Worm (Caenorhabditis elegans) whole organism, L1 larva: Measurements from ENCODE around the gene C29E4.12.
A peak's percentile ranks its signal among the peaks of the same experiment; 100 is the strongest.
"Not testable (repeated sequence)": the region's sequence is repeated elsewhere in the genome, so short reads cannot be mapped to it uniquely, and the experiment has no call there.

Experiments
- blmp-1 ChIP-seq: fragments of 150-350 bp; optimal IDR thresholded peaks from 2 replicates; lab custom pipeline; 2014; ENCODE audit warnings: missing biosample characterization, missing genetic modification characterization
- dpl-1 ChIP-seq, 3 experiments: fragments of 150-350 bp in 2 of 3; sonication (generic microtip) in 1 of 3; optimal IDR thresholded peaks; 2 replicates each; lab custom pipeline; 2014 to 2017; ENCODE audit warnings: missing biosample characterization in 3 of 3, missing genetic modification characterization in 3 of 3, missing genetic modification reagents in 3 of 3
- dsc-1 ChIP-seq: sonication (generic microtip); optimal IDR thresholded peaks from 2 replicates; lab custom pipeline; 2016; ENCODE audit warnings: mild to moderate bottlenecking, missing genetic modification characterization, missing compliant biosample characterization
- efl-1 ChIP-seq, 4 experiments: fragments of 150-350 bp; optimal IDR thresholded peaks in 3 of 4; peaks in 1 of 4; 1 replicate in 1 of 4; 2 replicates in 3 of 4; lab custom pipeline; 2014; ENCODE audit warnings: missing biosample characterization in 2 of 4, missing genetic modification characterization in 2 of 4, missing genetic modification reagents in 2 of 4
- efl-3 ChIP-seq: fragments of 200-800 bp; sonication (Bioruptor generic); optimal IDR thresholded peaks from 2 replicates; lab custom pipeline; 2018; ENCODE audit warnings: mild to moderate bottlenecking, missing genetic modification characterization, missing compliant biosample characterization
- elt-2 ChIP-seq: sonication (generic microtip); optimal IDR thresholded peaks from 2 replicates; lab custom pipeline; 2016; ENCODE audit warnings: missing genetic modification characterization, mild to moderate bottlenecking, inconsistent platforms, missing compliant biosample characterization, missing genetic modification reagents
- fkh-10 ChIP-seq: sonication (generic microtip); optimal IDR thresholded peaks from 2 replicates; lab custom pipeline; 2017; ENCODE audit warnings: missing biosample characterization, missing genetic modification reagents, missing genetic modification characterization
- grh-1 ChIP-seq: fragments of 200-800 bp; sonication (Bioruptor generic); IDR thresholded peaks from 2 replicates; pipeline ENCODE4 v1.3.6; 2022; ENCODE audit warnings: missing genetic modification reagents, missing genetic modification characterization, missing compliant biosample characterization
- isw-1 ChIP-seq: fragments of 200-800 bp; sonication (Bioruptor generic); IDR thresholded peaks from 2 replicates; pipeline ENCODE4 v1.3.6; 2022; ENCODE audit warnings: missing genetic modification characterization, missing compliant biosample characterization
- lin-35 ChIP-seq, 2 experiments: fragments of 150-350 bp; optimal IDR thresholded peaks; 2 replicates each; lab custom pipeline; 2014; ENCODE audit warnings: missing biosample characterization in 2 of 2, missing genetic modification characterization in 2 of 2, missing genetic modification reagents in 2 of 2
- lsy-2 ChIP-seq, 2 experiments: fragments of 150-350 bp; optimal IDR thresholded peaks; 2 replicates each; lab custom pipeline; 2014; ENCODE audit warnings: missing biosample characterization in 2 of 2, missing genetic modification characterization in 2 of 2
- mdl-1 ChIP-seq, 2 experiments: fragments of 150-350 bp; optimal IDR thresholded peaks; 2 replicates each; lab custom pipeline; 2014 to 2017; ENCODE audit warnings: missing biosample characterization in 2 of 2, missing genetic modification characterization in 2 of 2, inconsistent platforms in 1 of 2
- mep-1 ChIP-seq: fragments of 150-350 bp; optimal IDR thresholded peaks from 2 replicates; lab custom pipeline; 2014; ENCODE audit warnings: missing biosample characterization, missing genetic modification characterization
- nhr-19 ChIP-seq: fragments of 200-800 bp; sonication (Bioruptor generic); conservative IDR thresholded peaks from 2 replicates; pipeline ENCODE4 v1.3.6; 2022; ENCODE audit warnings: missing genetic modification characterization, missing compliant biosample characterization
- nhr-71 ChIP-seq: sonication (generic microtip); optimal IDR thresholded peaks from 2 replicates; lab custom pipeline; 2016; ENCODE audit warnings: mild to moderate bottlenecking, missing genetic modification characterization, moderate library complexity, missing compliant biosample characterization
- nhr-76 ChIP-seq: sonication (generic microtip); optimal IDR thresholded peaks from 2 replicates; lab custom pipeline; 2017; ENCODE audit warnings: missing biosample characterization, missing genetic modification characterization
- nhr-77 ChIP-seq: fragments of 150-350 bp; optimal IDR thresholded peaks from 2 replicates; lab custom pipeline; 2014; ENCODE audit warnings: missing biosample characterization, missing genetic modification characterization
- pag-3 ChIP-seq: sonication (generic microtip); optimal IDR thresholded peaks from 2 replicates; lab custom pipeline; 2017; ENCODE audit warnings: missing genetic modification characterization, mild to moderate bottlenecking, missing compliant biosample characterization, antibody characterized with exemption, borderline replicate concordance; ENCODE audit not compliant: insufficient read depth
- skn-1 ChIP-seq: fragments of 150-350 bp; optimal IDR thresholded peaks from 2 replicates; lab custom pipeline; 2014; ENCODE audit warnings: missing biosample characterization, missing genetic modification characterization
- snu-23 ChIP-seq: sonication (generic microtip); optimal IDR thresholded peaks from 2 replicates; lab custom pipeline; 2016; ENCODE audit warnings: missing genetic modification characterization, missing compliant biosample characterization
- sox-4 ChIP-seq: sonication (generic microtip); optimal IDR thresholded peaks from 2 replicates; lab custom pipeline; 2016; ENCODE audit warnings: missing genetic modification characterization, missing compliant biosample characterization
- swsn-7 ChIP-seq: sonication (generic microtip); optimal IDR thresholded peaks from 2 replicates; lab custom pipeline; 2016; ENCODE audit warnings: missing genetic modification characterization, missing compliant biosample characterization
- tbx-2 ChIP-seq: sonication (generic microtip); optimal IDR thresholded peaks from 2 replicates; lab custom pipeline; 2016; ENCODE audit warnings: missing genetic modification characterization, missing compliant biosample characterization
- tlp-1 ChIP-seq: fragments of 150-350 bp; optimal IDR thresholded peaks from 2 replicates; lab custom pipeline; 2014; ENCODE audit warnings: missing biosample characterization, missing genetic modification characterization
- xbp-1 ChIP-seq: sonication (generic microtip); optimal IDR thresholded peaks from 2 replicates; lab custom pipeline; 2016; ENCODE audit warnings: missing genetic modification characterization, missing compliant biosample characterization

The C29E4.12 gene

DNA sequence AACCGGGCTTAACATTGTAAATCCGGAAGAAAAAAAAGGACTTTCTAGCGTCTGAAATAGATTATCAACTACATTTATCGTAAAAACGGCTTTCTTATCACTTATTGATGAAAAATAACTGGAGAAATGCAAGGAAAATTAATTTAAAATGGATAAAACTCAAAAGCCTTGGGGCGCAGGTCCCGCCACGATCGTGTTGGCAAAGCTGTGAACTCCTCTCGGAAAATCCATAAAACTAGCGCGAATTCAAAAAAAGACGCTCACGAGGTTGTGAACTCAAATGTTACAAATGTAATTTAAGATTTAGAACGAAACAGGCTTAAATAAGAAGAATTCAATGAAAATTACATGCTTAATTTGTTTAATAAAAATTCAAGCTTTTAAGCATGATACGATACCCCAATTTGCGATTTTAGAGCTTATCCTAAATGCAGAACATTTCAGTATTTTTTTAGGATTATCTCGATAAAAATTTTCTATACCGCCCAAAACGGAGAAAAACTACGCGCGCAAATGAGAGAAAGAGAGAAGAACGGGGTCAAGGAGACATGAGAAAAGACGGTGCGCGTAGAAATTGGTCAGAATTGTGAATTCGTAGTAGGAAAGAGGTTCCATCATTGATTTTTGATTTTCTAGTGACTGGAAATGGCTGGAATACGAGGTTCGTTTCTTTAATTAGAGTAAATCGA lies 11.3 kb downstream of the C29E4.12 start, which contains the start of gene C29E4.15 (continued):
- TF ChIP-seq grh-1 (GFP tag; lab: Robert Waterston, UW) (no peak), nhr-71 (tag; lab: Kevin White, UChicago) (peak; percentile 70), xbp-1 (tag; lab: Kevin White, UChicago) (peak; percentile 37), isw-1 (GFP tag; lab: Robert Waterston, UW) (peak; percentile 33; the same call in 1 of the 2 replicates), nhr-77 (no peak), mdl-1 (tag; optimal IDR thresholded peaks at IDR 0.05; lab: Kevin White, UChicago) (peak in 1 of 2 experiments; percentile 24), skn-1 (tag; lab: Kevin White, UChicago) (peak; percentile 34), lin-35 (GFP tag; optimal IDR thresholded peaks at IDR 0.05; lab: Kevin White, UChicago) (peak; percentile 74 to 91)

DNA sequence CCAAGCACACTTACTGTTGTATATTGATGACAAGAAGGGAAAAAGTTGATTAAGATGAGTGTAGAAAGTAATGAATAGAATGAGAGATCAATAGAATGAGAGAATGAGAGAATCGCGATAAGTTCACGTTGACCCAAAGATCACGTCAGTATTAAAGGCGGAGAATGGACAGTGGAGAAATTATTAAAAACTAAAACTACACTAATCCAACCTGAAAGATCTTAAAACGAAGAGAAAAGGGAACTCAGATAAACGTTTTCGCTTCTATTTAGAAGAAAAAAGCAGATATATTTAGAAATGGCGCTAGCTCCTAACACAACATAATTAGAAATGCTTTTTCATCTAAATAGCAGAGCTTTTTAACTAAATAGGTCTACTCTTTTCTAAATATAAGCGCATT lies 12.3 kb downstream of the C29E4.12 start, which contains the start of gene let-754:
TSS of gene let-754 (minus strand) at position 101 of the 400 bp plus-strand sequence.
- TF ChIP-seq nhr-77 (no peak), fkh-10 (GFP tag; lab: Kevin White, UChicago) (no peak)

- TF ChIP-seq efl-1 (optimal IDR thresholded peaks at IDR 0.05; lab: Kevin White, UChicago) (no peak), efl-1 (GFP tag; optimal IDR thresholded peaks at IDR 0.05 in 1 of 2; lab: Kevin White, UChicago) (peak in 1 of 2 experiments; percentile 43), elt-2 (no peak)
- TF ChIP-seq, all 84 proteins: peak for 1
Measured at ce11 chrIII:7956965-7957364, 16.0 kb downstream of the C29E4.12 start, which contains the start of gene C29E4.9. TSS of gene C29E4.9 (minus strand) at chrIII:7957065.

- TF ChIP-seq dpl-1 (GFP tag; optimal IDR thresholded peaks at IDR 0.05; lab: Kevin White, UChicago) = peak in 1 of 3 experiments; percentile 39
- peak; percentile 2 for TF ChIP-seq blmp-1 (tag; lab: Kevin White, UChicago)
- peak; percentile 48 to 62 for TF ChIP-seq efl-1 (optimal IDR thresholded peaks at IDR 0.05; lab: Kevin White, UChicago)
- TF ChIP-seq efl-1 (GFP tag; optimal IDR thresholded peaks at IDR 0.05 in 1 of 2; lab: Kevin White, UChicago) = peak in 1 of 2 experiments; percentile 83
- peak; percentile 0 to 34 for TF ChIP-seq lsy-2 (tag; optimal IDR thresholded peaks at IDR 0.05; lab: Kevin White, UChicago)
- peak; percentile 28 for TF ChIP-seq mep-1 (tag; lab: Kevin White, UChicago)
- no peak for TF ChIP-seq nhr-76
- TF ChIP-seq lin-35 (GFP tag; optimal IDR thresholded peaks at IDR 0.05; lab: Kevin White, UChicago) = peak in 1 of 2 experiments; percentile 13
- peak; percentile 41 for TF ChIP-seq snu-23 (GFP tag; lab: Kevin White, UChicago)
- peak; percentile 11 for TF ChIP-seq swsn-7 (tag; lab: Kevin White, UChicago)
- TF ChIP-seq pag-3 = no peak
- TF ChIP-seq sox-4 (tag; lab: Kevin White, UChicago) = no peak
- peak; percentile 31 for TF ChIP-seq nhr-71 (tag; lab: Kevin White, UChicago)
Measured at ce11 chrIII:7958085-7958484, 17.1 kb downstream of the C29E4.12 start, which contains the start of gene C29E4.11. TSS of gene C29E4.11 (minus strand) at chrIII:7958114.

ce11 chrIII:7958922-7959609 lies 18.1 kb downstream of the C29E4.12 start, which contains the start of gene F54H12.10:
TSS of gene F54H12.10 (minus strand) at chrIII:7958972.
- TF ChIP-seq dsc-1 (tag; lab: Kevin White, UChicago) (peak; percentile 8), nhr-19 (GFP tag; lab: Robert Waterston, UW) (peak; percentile 33; the same call in 1 of the 2 replicates)

DNA sequence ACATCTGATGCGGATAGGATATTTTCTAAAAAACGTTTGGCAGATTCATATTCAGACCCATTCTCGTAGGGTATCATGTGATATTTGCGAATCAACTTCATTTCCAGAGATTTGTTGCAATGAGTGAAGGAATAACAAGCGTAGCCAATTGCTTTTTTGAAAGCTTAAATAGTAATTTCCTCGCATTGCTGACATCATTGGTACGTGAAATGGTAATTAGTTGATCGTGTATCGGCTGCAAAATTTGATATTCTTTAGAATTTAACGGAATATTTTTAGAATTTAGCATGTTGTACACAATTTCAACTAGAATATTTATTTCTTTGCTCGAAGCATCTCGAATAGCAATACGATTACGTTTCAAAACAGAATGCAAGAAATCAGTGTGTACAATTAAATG lies 21.7 kb downstream of the C29E4.12 start, which contains the start of gene F54H12.4:
TSS of gene F54H12.4 (minus strand) at position 101 of the 400 bp plus-strand sequence.
- TF ChIP-seq tlp-1; nhr-77; tbx-2 (tag; lab: Kevin White, UChicago): not testable (repeated sequence)

ce11 chrIII:7964281-7964680 lies 23.3 kb downstream of the C29E4.12 start, which contains the start of gene F54H12.2:
TSS of gene F54H12.2 (plus strand) at chrIII:7964581.
- not testable (repeated sequence) for TF ChIP-seq efl-3 (GFP tag; lab: Kevin White, UChicago); dpl-1 (GFP tag; optimal IDR thresholded peaks at IDR 0.05; lab: Kevin White, UChicago); snu-23 (GFP tag; lab: Kevin White, UChicago)
